Fruit fly (Drosophila melanogaster) whole organism, embryonic: ENCODE data around the gene slpr.

Experiments used
- Aef1 ChIP-seq: fragments of 200-800 bp; sonication (Bioruptor generic); IDR thresholded peaks from 3 replicates; pipeline ENCODE4 v1.3.6; 2022; ENCODE audit warnings: missing biosample characterization, missing genetic modification characterization
- B-H1 ChIP-seq: fragments of 200-800 bp; sonication (Bioruptor generic); IDR thresholded peaks from 3 replicates; pipeline ENCODE4 v1.3.6; 2022; ENCODE audit warnings: missing biosample characterization, missing genetic modification characterization
- Blimp-1 ChIP-seq: fragments of 200-800 bp; sonication (Bioruptor generic); optimal IDR thresholded peaks from 3 replicates; lab custom pipeline; 2018; ENCODE audit warnings: missing biosample characterization, missing genetic modification characterization, mild to moderate bottlenecking, moderate library complexity, missing genetic modification reagents
- CG10147 ChIP-seq: fragments of 200-800 bp; sonication (Bioruptor generic); optimal IDR thresholded peaks from 2 replicates; lab custom pipeline; 2019; ENCODE audit warnings: missing biosample characterization, mild to moderate bottlenecking, missing genetic modification characterization, moderate library complexity
- CG10979 ChIP-seq: fragments of 200-800 bp; sonication (Bioruptor generic); optimal IDR thresholded peaks from 2 replicates; lab custom pipeline; 2018; ENCODE audit warnings: missing biosample characterization, mild to moderate bottlenecking, missing genetic modification characterization, moderate library complexity
- CG12744 ChIP-seq: fragments of 200-800 bp; sonication (Bioruptor generic); optimal IDR thresholded peaks from 2 replicates; lab custom pipeline; 2016; ENCODE audit warnings: missing biosample characterization, missing genetic modification characterization
- CG14667 ChIP-seq: fragments of 200-800 bp; sonication (Bioruptor generic); IDR thresholded peaks from 2 replicates; pipeline ENCODE4 v1.3.6; 2022; ENCODE audit warnings: missing biosample characterization, missing genetic modification characterization
- CG16863 ChIP-seq: fragments of 200-800 bp; sonication (Bioruptor generic); optimal IDR thresholded peaks from 3 replicates; lab custom pipeline; 2016; ENCODE audit warnings: missing biosample characterization, missing genetic modification characterization
- CG17361 ChIP-seq: fragments of 200-800 bp; sonication (Bioruptor generic); IDR thresholded peaks from 3 replicates; pipeline ENCODE4 v1.3.6; 2022; ENCODE audit warnings: missing biosample characterization, missing genetic modification characterization
- CG1832 ChIP-seq: fragments of 200-800 bp; sonication (Bioruptor generic); optimal IDR thresholded peaks from 2 replicates; lab custom pipeline; 2017; ENCODE audit warnings: missing biosample characterization, mild to moderate bottlenecking, missing genetic modification characterization, inconsistent platforms
- CG2116 ChIP-seq: fragments of 200-800 bp; sonication (Bioruptor generic); optimal IDR thresholded peaks from 3 replicates; lab custom pipeline; 2018; ENCODE audit warnings: missing biosample characterization, mild to moderate bottlenecking, missing genetic modification characterization
- CG2678 ChIP-seq: fragments of 200-800 bp; sonication (Bioruptor generic); optimal IDR thresholded peaks from 3 replicates; lab custom pipeline; 2019; ENCODE audit warnings: missing biosample characterization, mild to moderate bottlenecking, missing genetic modification characterization, moderate library complexity
- CG30403 ChIP-seq: fragments of 200-800 bp; sonication (Bioruptor generic); optimal IDR thresholded peaks from 3 replicates; lab custom pipeline; 2016; ENCODE audit warnings: missing biosample characterization, missing genetic modification characterization
- CG3065 ChIP-seq: fragments of 200-800 bp; sonication (Bioruptor generic); optimal IDR thresholded peaks from 2 replicates; lab custom pipeline; 2016; ENCODE audit warnings: missing biosample characterization, missing genetic modification characterization
- CG31441 ChIP-seq: fragments of 200-800 bp; sonication (Bioruptor generic); IDR thresholded peaks from 2 replicates; pipeline ENCODE4 v1.3.6; 2022; ENCODE audit warnings: missing biosample characterization, missing genetic modification characterization
- CG3838 ChIP-seq: fragments of 200-800 bp; sonication (Bioruptor generic); optimal IDR thresholded peaks from 3 replicates; lab custom pipeline; 2016; ENCODE audit warnings: missing biosample characterization, missing genetic modification characterization
- CG4424 ChIP-seq: fragments of 200-800 bp; sonication (Bioruptor generic); optimal IDR thresholded peaks from 3 replicates; lab custom pipeline; 2016; ENCODE audit warnings: missing biosample characterization, missing genetic modification characterization
- CG4707 ChIP-seq: fragments of 200-800 bp; sonication (Bioruptor generic); optimal IDR thresholded peaks from 2 replicates; lab custom pipeline; 2018; ENCODE audit warnings: missing biosample characterization, mild to moderate bottlenecking, missing genetic modification characterization, moderate library complexity
- CG5245 ChIP-seq: fragments of 200-800 bp; sonication (Bioruptor generic); optimal IDR thresholded peaks from 3 replicates; lab custom pipeline; 2016; ENCODE audit warnings: missing biosample characterization, missing genetic modification characterization
- CG6175 ChIP-seq: fragments of 200-800 bp; sonication (Bioruptor generic); IDR thresholded peaks from 3 replicates; pipeline ENCODE4 v1.3.6; 2022; ENCODE audit warnings: missing biosample characterization, missing genetic modification characterization
- CG8359 ChIP-seq: fragments of 200-800 bp; sonication (Bioruptor generic); optimal IDR thresholded peaks from 2 replicates; lab custom pipeline; 2017; ENCODE audit warnings: missing biosample characterization, mild to moderate bottlenecking, missing genetic modification characterization, borderline replicate concordance
- CG8388 ChIP-seq: fragments of 200-800 bp; sonication (Bioruptor generic); optimal IDR thresholded peaks from 2 replicates; lab custom pipeline; 2019; ENCODE audit warnings: missing biosample characterization, mild to moderate bottlenecking, missing genetic modification characterization, moderate library complexity
- CG9876 ChIP-seq: fragments of 200-800 bp; sonication (Bioruptor generic); optimal IDR thresholded peaks from 2 replicates; lab custom pipeline; 2016; ENCODE audit warnings: missing biosample characterization, missing genetic modification characterization
- CoRest ChIP-seq: fragments of 200-800 bp; sonication (Bioruptor generic); optimal IDR thresholded peaks from 3 replicates; lab custom pipeline; 2018; ENCODE audit warnings: missing biosample characterization, mild to moderate bottlenecking, missing genetic modification characterization, moderate library complexity
- Dad ChIP-seq: fragments of 200-800 bp; sonication (Bioruptor generic); optimal IDR thresholded peaks from 3 replicates; lab custom pipeline; 2016; ENCODE audit warnings: missing biosample characterization, missing genetic modification characterization
- Dbx ChIP-seq: fragments of 200-800 bp; sonication (Bioruptor generic); IDR thresholded peaks from 3 replicates; pipeline ENCODE4 v1.3.6; 2022; ENCODE audit warnings: missing biosample characterization, missing genetic modification characterization
- Deaf1 ChIP-seq: fragments of 200-800 bp; optimal IDR thresholded peaks from 3 replicates; lab custom pipeline; 2019; ENCODE audit warnings: missing biosample characterization, mild to moderate bottlenecking, missing genetic modification characterization, moderate library complexity
- Elba2 ChIP-seq: fragments of 200-800 bp; sonication (Bioruptor generic); optimal IDR thresholded peaks from 3 replicates; lab custom pipeline; 2016; ENCODE audit warnings: missing biosample characterization, missing genetic modification characterization
- Ptx1 ChIP-seq: fragments of 200-800 bp; sonication (Bioruptor generic); IDR thresholded peaks from 2 replicates; pipeline ENCODE4 v1.3.6; 2022; ENCODE audit warnings: missing biosample characterization, missing genetic modification characterization
- Rfx ChIP-seq: fragments of 200-800 bp; sonication (Bioruptor generic); IDR thresholded peaks from 2 replicates; pipeline ENCODE4 v1.3.6; 2022; ENCODE audit warnings: missing biosample characterization, missing genetic modification characterization
- Usf ChIP-seq: fragments of 200-800 bp; sonication (Bioruptor generic); optimal IDR thresholded peaks from 2 replicates; lab custom pipeline; 2017; ENCODE audit warnings: missing genotype, missing biosample characterization, missing genetic modification characterization
- Xrp1 ChIP-seq: fragments of 200-800 bp; sonication (Bioruptor generic); IDR thresholded peaks from 2 replicates; pipeline ENCODE4 v1.3.6; 2022; ENCODE audit warnings: missing biosample characterization, missing genetic modification characterization
- ap ChIP-seq: fragments of 200-800 bp; sonication (Bioruptor generic); IDR thresholded peaks from 2 replicates; pipeline ENCODE4 v1.3.6; 2022; ENCODE audit warnings: missing biosample characterization, missing genetic modification characterization
- az2 ChIP-seq: fragments of 200-800 bp; sonication (Bioruptor generic); optimal IDR thresholded peaks from 3 replicates; lab custom pipeline; 2016; ENCODE audit warnings: missing biosample characterization, missing genetic modification characterization
- cad ChIP-seq: fragments of >200 bp; optimal IDR thresholded peaks from 2 replicates; lab custom pipeline; 2017; ENCODE audit warnings: missing biosample characterization, missing genetic modification characterization
- cg ChIP-seq: fragments of 200-800 bp; sonication (Bioruptor generic); optimal IDR thresholded peaks from 3 replicates; lab custom pipeline; 2019; ENCODE audit warnings: missing biosample characterization, mild to moderate bottlenecking, missing genetic modification characterization, moderate library complexity
- dysf ChIP-seq: fragments of 200-800 bp; sonication (Bioruptor generic); IDR thresholded peaks from 3 replicates; pipeline ENCODE4 v1.3.6; 2022; ENCODE audit warnings: missing biosample characterization, missing genetic modification characterization
- eve ChIP-seq, 2 experiments: fragments of >200 bp; optimal IDR thresholded peaks; 2 replicates each; lab custom pipeline; 2017; ENCODE audit warnings: missing biosample characterization in 2 of 2, missing genetic modification characterization in 2 of 2
- fd64A ChIP-seq: fragments of 200-800 bp; sonication (Bioruptor generic); optimal IDR thresholded peaks from 3 replicates; lab custom pipeline; 2018; ENCODE audit warnings: missing biosample characterization, mild to moderate bottlenecking, missing genetic modification characterization
- gem ChIP-seq: fragments of 200-800 bp; sonication (Bioruptor generic); optimal IDR thresholded peaks from 2 replicates; lab custom pipeline; 2019; ENCODE audit warnings: missing biosample characterization, mild to moderate bottlenecking, missing genetic modification characterization, moderate library complexity
- ind ChIP-seq: fragments of 200-800 bp; sonication (Bioruptor generic); optimal IDR thresholded peaks from 3 replicates; lab custom pipeline; 2016; ENCODE audit warnings: missing biosample characterization, missing genetic modification characterization
- onecut ChIP-seq: fragments of 200-800 bp; sonication (Bioruptor generic); IDR thresholded peaks from 2 replicates; pipeline ENCODE4 v1.3.6; 2022; ENCODE audit warnings: missing biosample characterization, missing genetic modification characterization
- pita ChIP-seq: fragments of 200-800 bp; sonication (Bioruptor generic); optimal IDR thresholded peaks from 2 replicates; lab custom pipeline; 2017; ENCODE audit warnings: missing biosample characterization, mild to moderate bottlenecking, missing genetic modification characterization
- sens ChIP-seq: fragments of 200-800 bp; sonication (Bioruptor generic); peaks from one replicate; lab custom pipeline; 2016; ENCODE audit warnings: missing biosample characterization, missing genetic modification characterization
- seq ChIP-seq: fragments of 200-800 bp; sonication (Bioruptor generic); IDR thresholded peaks from 2 replicates; pipeline ENCODE4 v1.3.6; 2022; ENCODE audit warnings: missing biosample characterization, missing genetic modification characterization
- slp2 ChIP-seq: fragments of 200-800 bp; sonication (Bioruptor generic); optimal IDR thresholded peaks from 2 replicates; lab custom pipeline; 2016; ENCODE audit warnings: missing biosample characterization, missing genetic modification characterization
- so ChIP-seq: fragments of 200-800 bp; sonication (Bioruptor generic); IDR thresholded peaks from 3 replicates; pipeline ENCODE4 v1.3.6; 2022; ENCODE audit warnings: missing biosample characterization, missing genetic modification characterization
- sqz ChIP-seq: fragments of 200-800 bp; sonication (Bioruptor generic); optimal IDR thresholded peaks from 3 replicates; lab custom pipeline; 2018; ENCODE audit warnings: missing biosample characterization, mild to moderate bottlenecking, missing genetic modification characterization
- ttk ChIP-seq: fragments of 200-800 bp; sonication (Bioruptor generic); IDR thresholded peaks from 2 replicates; pipeline ENCODE4 v2.1.2; 2022; ENCODE audit warnings: missing biosample characterization, missing genetic modification characterization
- unpg ChIP-seq: fragments of 200-800 bp; sonication (Bioruptor generic); optimal IDR thresholded peaks from 3 replicates; lab custom pipeline; 2018; ENCODE audit warnings: missing biosample characterization, mild to moderate bottlenecking, missing genetic modification characterization, moderate library complexity
- vvl ChIP-seq: fragments of 200-800 bp; sonication (Bioruptor generic); IDR thresholded peaks from 2 replicates; pipeline ENCODE4 v1.3.6; 2022; ENCODE audit warnings: missing biosample characterization, missing genetic modification characterization

Gene slpr

dm6 chrX:8205625-8206252, 28.8 kb upstream of the slpr start (continued):
- TF ChIP-seq Dbx (GFP tag; lab: Robert Waterston, UW) (no peak), CG4707 (GFP tag; lab: Kevin White, UChicago) (peak; percentile 1), CG4424 (peak; percentile 21), sens (GFP tag; lab: Kevin White, UChicago) (peak; percentile 59), so (GFP tag; lab: Robert Waterston, UW) (0 out of 3 replicates have a peak, but pooled peaks have one; percentile 52), Usf (GFP tag; lab: Kevin White, UChicago) (no peak), onecut (peak; percentile 25; the same call in 1 of the 2 replicates), az2 (GFP tag; lab: Kevin White, UChicago) (no peak), Xrp1 (peak; percentile 52; the same call in 1 of the 2 replicates), CG31441 (GFP tag; lab: Robert Waterston, UW) (peak; percentile 66), CG10147 (GFP tag; lab: Kevin White, UChicago) (peak; percentile 0), sqz (peak; percentile 11), CG6175 (no peak), CG2678 (tag; lab: Kevin White, UChicago) (peak; percentile 75), gem (tag; lab: Kevin White, UChicago) (peak; percentile 73), ind (peak; percentile 28), CG8359 (GFP tag; lab: Kevin White, UChicago) (no peak), dysf (GFP tag; lab: Robert Waterston, UW) (peak; percentile 61; the same call in 2 of the 3 replicates), CG3838 (no peak), CG5245 (no peak), cad (no peak), cg (peak; percentile 54), pita (GFP tag; lab: Kevin White, UChicago) (no peak), unpg (GFP tag; lab: Kevin White, UChicago) (peak; percentile 57), CG3065 (GFP tag; lab: Kevin White, UChicago) (no peak), CoRest (tag; lab: Kevin White, UChicago) (peak; percentile 44), Elba2 (no peak), ap (GFP tag; lab: Robert Waterston, UW) (0 out of 2 replicates have a peak, but pooled peaks have one; percentile 28), fd64A (GFP tag; lab: Kevin White, UChicago) (no peak), slp2 (GFP tag; lab: Kevin White, UChicago) (no peak), Ptx1 (GFP tag; lab: Robert Waterston, UW) (peak; percentile 59), CG12744 (GFP tag; lab: Kevin White, UChicago) (no peak), CG8388 (GFP tag; lab: Kevin White, UChicago) (peak; percentile 40), Aef1 (0 out of 3 replicates have a peak, but pooled peaks have one; percentile 16), vvl (GFP tag; lab: Robert Waterston, UW) (peak; percentile 72), CG9876 (GFP tag; lab: Kevin White, UChicago) (no peak), CG1832 (GFP tag; lab: Kevin White, UChicago) (no peak), Blimp-1 (GFP tag; lab: Kevin White, UChicago) (peak; percentile 59), CG17361 (peak; percentile 59; the same call in 2 of the 3 replicates), Rfx (GFP tag; lab: Robert Waterston, UW) (peak; percentile 44; the same call in 1 of the 2 replicates), CG30403 (peak; percentile 25), CG14667 (peak; percentile 28; the same call in 1 of the 2 replicates), CG10979 (tag; lab: Kevin White, UChicago) (peak; percentile 22), seq (GFP tag; lab: Robert Waterston, UW) (0 out of 2 replicates have a peak, but pooled peaks have one; percentile 22), ttk (GFP tag; lab: Robert Waterston, UW) (peak; percentile 36), eve (GFP tag; optimal IDR thresholded peaks at IDR 0.05; lab: Kevin White, UChicago) (no peak), Dad (GFP tag; lab: Kevin White, UChicago) (no peak), CG16863 (no peak), B-H1 (GFP tag; lab: Robert Waterston, UW) (peak; percentile 35; the same call in 1 of the 3 replicates), CG2116 (GFP tag; lab: Kevin White, UChicago) (no peak), Deaf1 (tag; lab: Kevin White, UChicago) (no peak)
